Worm (Caenorhabditis elegans) whole organism, L1 larva: Measurements from ENCODE around the gene gro-1.
A peak's percentile ranks its signal among the peaks of the same experiment; 100 is the strongest.

Experiments
- F16B12.6 ChIP-seq: fragments of 150-350 bp; optimal IDR thresholded peaks from 2 replicates; lab custom pipeline; 2014; ENCODE audit warnings: missing biosample characterization, missing genetic modification characterization
- Y116A8C.19 ChIP-seq: sonication (generic microtip); optimal IDR thresholded peaks from 2 replicates; lab custom pipeline; 2016; ENCODE audit warnings: missing compliant biosample characterization, missing genetic modification characterization, borderline replicate concordance
- aha-1 ChIP-seq: fragments of 150-350 bp; optimal IDR thresholded peaks from 2 replicates; lab custom pipeline; 2014; ENCODE audit warnings: missing biosample characterization, missing genetic modification characterization
- aly-2 ChIP-seq: fragments of 150-350 bp; optimal IDR thresholded peaks from 2 replicates; lab custom pipeline; 2014; ENCODE audit warnings: missing biosample characterization, missing genetic modification characterization
- ama-1 ChIP-seq: fragments of 150-350 bp; optimal IDR thresholded peaks from 2 replicates; lab custom pipeline; 2014
- blmp-1 ChIP-seq: fragments of 150-350 bp; optimal IDR thresholded peaks from 2 replicates; lab custom pipeline; 2014; ENCODE audit warnings: missing biosample characterization, missing genetic modification characterization
- ceh-82 ChIP-seq, 3 experiments: fragments of 150-350 bp in 1 of 3; sonication (generic microtip) in 2 of 3; optimal IDR thresholded peaks; 2 replicates each; lab custom pipeline; 2014 to 2017; ENCODE audit warnings: missing biosample characterization in 3 of 3, missing genetic modification characterization in 3 of 3
- dpl-1 ChIP-seq, 3 experiments: fragments of 150-350 bp in 2 of 3; sonication (generic microtip) in 1 of 3; optimal IDR thresholded peaks; 2 replicates each; lab custom pipeline; 2014 to 2017; ENCODE audit warnings: missing biosample characterization in 3 of 3, missing genetic modification characterization in 3 of 3, missing genetic modification reagents in 3 of 3
- efl-1 ChIP-seq, 4 experiments: fragments of 150-350 bp; optimal IDR thresholded peaks in 3 of 4; peaks in 1 of 4; 1 replicate in 1 of 4; 2 replicates in 3 of 4; lab custom pipeline; 2014; ENCODE audit warnings: missing biosample characterization in 2 of 4, missing genetic modification characterization in 2 of 4, missing genetic modification reagents in 2 of 4
- efl-3 ChIP-seq: fragments of 200-800 bp; sonication (Bioruptor generic); optimal IDR thresholded peaks from 2 replicates; lab custom pipeline; 2018; ENCODE audit warnings: mild to moderate bottlenecking, missing genetic modification characterization, missing compliant biosample characterization
- egl-13 ChIP-seq: sonication (generic microtip); optimal IDR thresholded peaks from 2 replicates; lab custom pipeline; 2016; ENCODE audit warnings: missing genotype, missing genetic modification reagents, missing genetic modification characterization, missing compliant biosample characterization
- egl-27 ChIP-seq, 2 experiments: fragments of 150-350 bp in 1 of 2; sonication (generic microtip); optimal IDR thresholded peaks; 3 replicates each; lab custom pipeline; 2017 to 2018; ENCODE audit warnings: missing biosample characterization in 2 of 2, missing genetic modification characterization in 2 of 2, missing genetic modification reagents in 2 of 2
- elt-2 ChIP-seq: sonication (generic microtip); optimal IDR thresholded peaks from 2 replicates; lab custom pipeline; 2016; ENCODE audit warnings: missing genetic modification characterization, mild to moderate bottlenecking, inconsistent platforms, missing compliant biosample characterization, missing genetic modification reagents
- ets-5 ChIP-seq: fragments of 200-800 bp; sonication (Bioruptor generic); IDR thresholded peaks from 2 replicates; pipeline ENCODE4 v1.3.6; 2022; ENCODE audit warnings: missing genetic modification characterization, missing compliant biosample characterization
- fkh-10 ChIP-seq: sonication (generic microtip); optimal IDR thresholded peaks from 2 replicates; lab custom pipeline; 2017; ENCODE audit warnings: missing biosample characterization, missing genetic modification reagents, missing genetic modification characterization
- fkh-4 ChIP-seq: sonication (generic microtip); optimal IDR thresholded peaks from 2 replicates; lab custom pipeline; 2016; ENCODE audit warnings: missing compliant biosample characterization, missing genetic modification characterization, borderline replicate concordance
- fkh-8 ChIP-seq: sonication (generic microtip); optimal IDR thresholded peaks from 2 replicates; lab custom pipeline; 2016; ENCODE audit warnings: mild to moderate bottlenecking, missing genetic modification characterization, missing compliant biosample characterization
- fos-1 ChIP-seq: fragments of 150-350 bp; optimal IDR thresholded peaks from 2 replicates; lab custom pipeline; 2014; ENCODE audit warnings: missing biosample characterization, missing genetic modification characterization
- irx-1 ChIP-seq: sonication (generic microtip); optimal IDR thresholded peaks from 2 replicates; lab custom pipeline; 2016; ENCODE audit warnings: missing genetic modification characterization, missing compliant biosample characterization
- isw-1 ChIP-seq: fragments of 200-800 bp; sonication (Bioruptor generic); IDR thresholded peaks from 2 replicates; pipeline ENCODE4 v1.3.6; 2022; ENCODE audit warnings: missing genetic modification characterization, missing compliant biosample characterization
- jun-1 ChIP-seq: fragments of 150-350 bp; optimal IDR thresholded peaks from 2 replicates; lab custom pipeline; 2014; ENCODE audit warnings: missing biosample characterization, missing genetic modification reagents, missing genetic modification characterization
- lin-13 ChIP-seq: fragments of 150-350 bp; optimal IDR thresholded peaks from 2 replicates; lab custom pipeline; 2014; ENCODE audit warnings: missing biosample characterization, missing genetic modification reagents, missing genetic modification characterization
- lin-14 ChIP-seq: fragments of 200-800 bp; sonication (Bioruptor generic); optimal IDR thresholded peaks from 2 replicates; lab custom pipeline; 2018; ENCODE audit warnings: mild to moderate bottlenecking, missing genetic modification characterization, moderate library complexity, missing compliant biosample characterization
- lin-35 ChIP-seq, 2 experiments: fragments of 150-350 bp; optimal IDR thresholded peaks; 2 replicates each; lab custom pipeline; 2014; ENCODE audit warnings: missing biosample characterization in 2 of 2, missing genetic modification characterization in 2 of 2, missing genetic modification reagents in 2 of 2
- lsy-2 ChIP-seq, 2 experiments: fragments of 150-350 bp; optimal IDR thresholded peaks; 2 replicates each; lab custom pipeline; 2014; ENCODE audit warnings: missing biosample characterization in 2 of 2, missing genetic modification characterization in 2 of 2
- mab-9 ChIP-seq: fragments of 200-800 bp; sonication (Bioruptor generic); IDR thresholded peaks from 2 replicates; pipeline ENCODE4 v1.3.6; 2022; ENCODE audit warnings: missing genetic modification reagents, missing genetic modification characterization, missing compliant biosample characterization
- mdl-1 ChIP-seq, 2 experiments: fragments of 150-350 bp; optimal IDR thresholded peaks; 2 replicates each; lab custom pipeline; 2014 to 2017; ENCODE audit warnings: missing biosample characterization in 2 of 2, missing genetic modification characterization in 2 of 2, inconsistent platforms in 1 of 2
- mep-1 ChIP-seq: fragments of 150-350 bp; optimal IDR thresholded peaks from 2 replicates; lab custom pipeline; 2014; ENCODE audit warnings: missing biosample characterization, missing genetic modification characterization
- nhr-20 ChIP-seq: sonication (generic microtip); optimal IDR thresholded peaks from 2 replicates; lab custom pipeline; 2016; ENCODE audit warnings: mild to moderate bottlenecking, missing genetic modification characterization, missing compliant biosample characterization
- nhr-71 ChIP-seq: sonication (generic microtip); optimal IDR thresholded peaks from 2 replicates; lab custom pipeline; 2016; ENCODE audit warnings: mild to moderate bottlenecking, missing genetic modification characterization, moderate library complexity, missing compliant biosample characterization
- nhr-77 ChIP-seq: fragments of 150-350 bp; optimal IDR thresholded peaks from 2 replicates; lab custom pipeline; 2014; ENCODE audit warnings: missing biosample characterization, missing genetic modification characterization
- nhr-84 ChIP-seq: sonication (generic microtip); optimal IDR thresholded peaks from 2 replicates; lab custom pipeline; 2017; ENCODE audit warnings: missing biosample characterization, missing genetic modification characterization
- nhr-85 ChIP-seq: sonication (generic microtip); peaks from one replicate; lab custom pipeline; 2016; ENCODE audit warnings: missing genetic modification characterization, inconsistent platforms, missing compliant biosample characterization
- rnt-1 ChIP-seq: sonication (generic microtip); optimal IDR thresholded peaks from 2 replicates; lab custom pipeline; 2016; ENCODE audit warnings: mild to moderate bottlenecking, missing genetic modification characterization, moderate library complexity, missing compliant biosample characterization
- skn-1 ChIP-seq: fragments of 150-350 bp; optimal IDR thresholded peaks from 2 replicates; lab custom pipeline; 2014; ENCODE audit warnings: missing biosample characterization, missing genetic modification characterization
- snu-23 ChIP-seq: sonication (generic microtip); optimal IDR thresholded peaks from 2 replicates; lab custom pipeline; 2016; ENCODE audit warnings: missing genetic modification characterization, missing compliant biosample characterization
- sptf-1 ChIP-seq: fragments of 150-350 bp; optimal IDR thresholded peaks from 2 replicates; lab custom pipeline; 2014; ENCODE audit warnings: missing biosample characterization, missing genetic modification characterization
- unc-30 ChIP-seq: sonication (generic microtip); optimal IDR thresholded peaks from 2 replicates; lab custom pipeline; 2017; ENCODE audit warnings: missing biosample characterization, missing genetic modification characterization
- xbp-1 ChIP-seq: sonication (generic microtip); optimal IDR thresholded peaks from 2 replicates; lab custom pipeline; 2016; ENCODE audit warnings: missing genetic modification characterization, missing compliant biosample characterization
- zag-1 ChIP-seq: fragments of 150-350 bp; optimal IDR thresholded peaks from 2 replicates; lab custom pipeline; 2014; ENCODE audit warnings: missing biosample characterization, missing genetic modification characterization
- ztf-11 ChIP-seq, 2 experiments: sonication (generic microtip); optimal IDR thresholded peaks; 2 replicates each; lab custom pipeline; 2016 to 2017; ENCODE audit warnings: missing genetic modification characterization in 2 of 2, missing biosample characterization in 1 of 2, missing compliant biosample characterization in 1 of 2
- ztf-4 ChIP-seq: fragments of 150-350 bp; optimal IDR thresholded peaks from 2 replicates; lab custom pipeline; 2014; ENCODE audit warnings: missing biosample characterization, missing genetic modification characterization

Gene gro-1

ce11 chrIII:5222777-5223176 is 42.1 kb upstream of the gro-1 start:
- TF ChIP-seq lin-13 (GFP tag; lab: Kevin White, UChicago): no peak
- peak; percentile 12 for TF ChIP-seq nhr-77 (tag; lab: Kevin White, UChicago)
- TF ChIP-seq nhr-84 (tag; lab: Kevin White, UChicago): no peak
- TF ChIP-seq mep-1: peak; percentile 35
- no peak for TF ChIP-seq egl-27 (tag; optimal IDR thresholded peaks at IDR 0.05; lab: Kevin White, UChicago)
- peak; percentile 60 for TF ChIP-seq lin-14 (GFP tag; lab: Kevin White, UChicago)
- TF ChIP-seq nhr-20 (tag; lab: Kevin White, UChicago): no peak
- no peak for TF ChIP-seq efl-1 (optimal IDR thresholded peaks at IDR 0.05; lab: Kevin White, UChicago)
- peak in 1 of 2 experiments; percentile 67 for TF ChIP-seq efl-1 (GFP tag; optimal IDR thresholded peaks at IDR 0.05 in 1 of 2; lab: Kevin White, UChicago)
- TF ChIP-seq ets-5 (GFP tag; lab: Robert Waterston, UW): no peak
- no peak for TF ChIP-seq unc-30
- no peak for TF ChIP-seq ceh-82 (tag; optimal IDR thresholded peaks at IDR 0.05; lab: Kevin White, UChicago)
- peak; percentile 8 for TF ChIP-seq nhr-71 (tag; lab: Kevin White, UChicago)
- no peak for TF ChIP-seq mab-9 (GFP tag; lab: Robert Waterston, UW)

ce11 chrIII:5224908-5225307 is 40.0 kb upstream of the gro-1 start:
- TF ChIP-seq snu-23 (GFP tag; lab: Kevin White, UChicago): peak; percentile 6
- TF ChIP-seq lin-14 (GFP tag; lab: Kevin White, UChicago): peak; percentile 37
- no peak for TF ChIP-seq Y116A8C.19 (tag; lab: Kevin White, UChicago)
- TF ChIP-seq blmp-1 (tag; lab: Kevin White, UChicago): peak; percentile 35
- TF ChIP-seq rnt-1 (tag; lab: Kevin White, UChicago): no peak
- TF ChIP-seq fos-1: peak; percentile 81
- TF ChIP-seq skn-1 (tag; lab: Kevin White, UChicago): peak; percentile 11
- TF ChIP-seq ceh-82 (tag; optimal IDR thresholded peaks at IDR 0.05; lab: Kevin White, UChicago): peak in 1 of 3 experiments; percentile 27

- TF ChIP-seq fkh-10 (GFP tag; lab: Kevin White, UChicago) (no peak), sptf-1 (tag; lab: Kevin White, UChicago) (no peak), lin-13 (GFP tag; lab: Kevin White, UChicago) (no peak), ztf-11 (tag; optimal IDR thresholded peaks at IDR 0.05; lab: Kevin White, UChicago) (no peak), nhr-85 (tag; lab: Kevin White, UChicago) (peak; percentile 50), mdl-1 (tag; optimal IDR thresholded peaks at IDR 0.05; lab: Kevin White, UChicago) (no peak), blmp-1 (tag; lab: Kevin White, UChicago) (no peak), lin-35 (GFP tag; optimal IDR thresholded peaks at IDR 0.05; lab: Kevin White, UChicago) (no peak), ceh-82 (tag; optimal IDR thresholded peaks at IDR 0.05; lab: Kevin White, UChicago) (no peak), lsy-2 (tag; optimal IDR thresholded peaks at IDR 0.05; lab: Kevin White, UChicago) (peak in 1 of 2 experiments; percentile 7), jun-1 (tag; lab: Kevin White, UChicago) (no peak)
Measured at ce11 chrIII:5225321-5225720, 39.6 kb upstream of the gro-1 start, which contains the start of gene nex-1. Gene nex-1 (plus strand): TSS chrIII:5225621.

ce11 chrIII:5227831-5228467 is 37.0 kb upstream of the gro-1 start, which contains the start of the genes C34E10.12, C34E10.10 and atp-2:
Gene C34E10.12 (minus strand): TSS chrIII:5227881.
Gene C34E10.10 (minus strand): TSS chrIII:5227884.
Gene atp-2 (plus strand): TSS chrIII:5228417.
- TF ChIP-seq jun-1 (tag; lab: Kevin White, UChicago) (peak; percentile 73), efl-3 (no peak), ama-1 (no peak), aha-1 (peak; percentile 59), zag-1 (tag; lab: Kevin White, UChicago) (no peak), efl-1 (optimal IDR thresholded peaks at IDR 0.05; lab: Kevin White, UChicago) (peak; percentile 86 to 88), efl-1 (GFP tag; optimal IDR thresholded peaks at IDR 0.05 in 1 of 2; lab: Kevin White, UChicago) (peak; percentile 79 to 97), skn-1 (tag; lab: Kevin White, UChicago) (peak; percentile 96), ztf-11 (tag; optimal IDR thresholded peaks at IDR 0.05; lab: Kevin White, UChicago) (peak in 1 of 2 experiments; percentile 52), isw-1 (peak; percentile 90), dpl-1 (GFP tag; optimal IDR thresholded peaks at IDR 0.05; lab: Kevin White, UChicago) (peak; percentile 79 to 85 (median 82)), nhr-85 (tag; lab: Kevin White, UChicago) (peak; percentile 93), elt-2 (tag; lab: Kevin White, UChicago) (no peak), irx-1 (tag; lab: Kevin White, UChicago) (peak; percentile 64), ets-5 (GFP tag; lab: Robert Waterston, UW) (no peak), rnt-1 (tag; lab: Kevin White, UChicago) (peak; percentile 90), lsy-2 (tag; optimal IDR thresholded peaks at IDR 0.05; lab: Kevin White, UChicago) (peak; percentile 90 to 94), egl-13 (peak; percentile 68), aly-2 (tag; lab: Kevin White, UChicago) (peak; percentile 70), nhr-84 (tag; lab: Kevin White, UChicago) (no peak), fkh-8 (tag; lab: Kevin White, UChicago) (peak; percentile 85), lin-14 (GFP tag; lab: Kevin White, UChicago) (peak; percentile 90), mdl-1 (tag; optimal IDR thresholded peaks at IDR 0.05; lab: Kevin White, UChicago) (peak in 1 of 2 experiments; percentile 66), xbp-1 (tag; lab: Kevin White, UChicago) (peak; percentile 88), ztf-4 (tag; lab: Kevin White, UChicago) (no peak), F16B12.6 (tag; lab: Kevin White, UChicago) (peak; percentile 55), mab-9 (GFP tag; lab: Robert Waterston, UW) (peak; percentile 38; the same call in 1 of the 2 replicates), fkh-4 (tag; lab: Kevin White, UChicago) (no peak), snu-23 (GFP tag; lab: Kevin White, UChicago) (peak; percentile 95)
